ENCODE assay signal across 2 fruit fly cellular contexts in the genomic region with DNA sequence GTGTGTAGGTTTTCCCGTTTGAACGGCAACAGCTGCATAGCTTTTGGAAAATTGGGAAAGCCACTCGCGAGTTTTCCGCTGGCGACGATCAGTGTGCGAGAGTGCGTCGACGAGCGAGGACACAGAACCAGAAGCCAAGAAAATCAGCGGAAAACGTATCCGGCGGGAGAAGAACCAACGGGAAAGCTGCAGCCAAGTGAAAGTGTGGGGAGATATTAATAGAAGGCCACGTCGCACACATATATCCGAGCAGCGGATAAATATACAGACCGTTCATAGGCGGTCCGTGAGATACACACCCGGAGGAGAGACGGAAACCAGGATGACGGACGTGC.
TF ChIP-seq lines count a peak whose summit lies in the region.

A gene (plus strand): TSS at position 87 of the 335 bp plus-strand sequence.

- TF ChIP-seq CTCF in whole organism, embryonic (GFP tag; optimal IDR thresholded peaks at IDR 0.05; lab: Kevin White, UChicago), result no peak

TF ChIP-seq in whole organism, embryonic, 481 proteins besides CTCF, POLR2A, EP300 and RAD21:
- no peak for TF ChIP-seq Six4 (GFP tag; optimal IDR thresholded peaks at IDR 0.05; lab: Kevin White, UChicago)
- peak; percentile 74 for TF ChIP-seq nau (GFP tag; optimal IDR thresholded peaks at IDR 0.05; lab: Kevin White, UChicago)
- no peak for TF ChIP-seq ssp (GFP tag; IDR thresholded peaks at IDR 0.05; lab: Robert Waterston, UW)
- TF ChIP-seq CG12769 (tag; optimal IDR thresholded peaks at IDR 0.05; lab: Kevin White, UChicago), result peak; percentile 93

TF ChIP-seq in whole organism, pupa, 21 proteins besides CTCF, POLR2A, EP300 and RAD21:
- TF ChIP-seq CG12605 (GFP tag; IDR thresholded peaks at IDR 0.05; lab: Robert Waterston, UW) (0 out of 2 replicates have a peak, but pooled peaks have one; percentile 4), EcR (GFP tag; optimal IDR thresholded peaks at IDR 0.05; lab: Kevin White, UChicago) (no peak)
